Fruit fly (Drosophila melanogaster) whole organism, embryonic: ENCODE data around the gene raptor.
A peak's percentile ranks its signal among the peaks of the same experiment; 100 is the strongest.

ENCODE experiments used
- Abd-B ChIP-seq: fragments of 200-800 bp; sonication (Bioruptor generic); optimal IDR thresholded peaks from 2 replicates; lab custom pipeline; 2018; ENCODE audit warnings: missing biosample characterization, mild to moderate bottlenecking, missing genetic modification characterization, moderate library complexity
- C15 ChIP-seq: fragments of 200-800 bp; sonication (Bioruptor generic); IDR thresholded peaks from 3 replicates; pipeline ENCODE4 v1.3.6; 2022; ENCODE audit warnings: missing biosample characterization, missing genetic modification characterization
- CG11085 ChIP-seq: fragments of 200-800 bp; sonication (Bioruptor generic); IDR thresholded peaks from 2 replicates; pipeline ENCODE4 v1.3.6; 2022; ENCODE audit warnings: missing biosample characterization, missing genetic modification characterization
- CG11093 ChIP-seq: fragments of 200-800 bp; sonication (Bioruptor generic); IDR thresholded peaks from 3 replicates; pipeline ENCODE4 v1.3.6; 2022; ENCODE audit warnings: missing biosample characterization, missing genetic modification characterization
- CG11696 ChIP-seq: fragments of 200-800 bp; sonication (Bioruptor generic); IDR thresholded peaks from 2 replicates; pipeline ENCODE4 v1.3.6; 2022; ENCODE audit warnings: missing biosample characterization, missing genetic modification characterization
- CG1233 ChIP-seq: fragments of 200-800 bp; sonication (Bioruptor generic); optimal IDR thresholded peaks from 4 replicates; lab custom pipeline; 2018; ENCODE audit warnings: missing biosample characterization, mild to moderate bottlenecking, missing genetic modification characterization
- CG17912 ChIP-seq: fragments of 200-800 bp; sonication (Bioruptor generic); optimal IDR thresholded peaks from 2 replicates; lab custom pipeline; 2018; ENCODE audit warnings: missing biosample characterization, mild to moderate bottlenecking, missing genetic modification characterization
- CG18011 ChIP-seq: fragments of 200-800 bp; sonication (Bioruptor generic); optimal IDR thresholded peaks from 2 replicates; lab custom pipeline; 2017; ENCODE audit warnings: missing biosample characterization, missing genetic modification characterization, mild to moderate bottlenecking, moderate library complexity, missing genotype
- CG2889 ChIP-seq: fragments of 200-800 bp; sonication (Bioruptor generic); IDR thresholded peaks from 3 replicates; pipeline ENCODE4 v1.3.6; 2022; ENCODE audit warnings: missing biosample characterization, missing genetic modification characterization
- CG30020 ChIP-seq: fragments of 200-800 bp; optimal IDR thresholded peaks from 2 replicates; lab custom pipeline; 2019; ENCODE audit warnings: missing biosample characterization, mild to moderate bottlenecking, missing genetic modification characterization, moderate library complexity
- CG3065 ChIP-seq: fragments of 200-800 bp; sonication (Bioruptor generic); optimal IDR thresholded peaks from 2 replicates; lab custom pipeline; 2016; ENCODE audit warnings: missing biosample characterization, missing genetic modification characterization
- CG34224 ChIP-seq: fragments of 200-800 bp; sonication (Bioruptor generic); IDR thresholded peaks from 3 replicates; pipeline ENCODE4 v1.3.6; 2022; ENCODE audit warnings: missing biosample characterization, missing genetic modification characterization; ENCODE audit not compliant: partially characterized antibody
- CG42726 ChIP-seq: fragments of 200-800 bp; sonication (Bioruptor generic); IDR thresholded peaks from 2 replicates; pipeline ENCODE4 v1.3.6; 2022; ENCODE audit warnings: missing biosample characterization, missing genetic modification characterization; ENCODE audit not compliant: partially characterized antibody
- CG4328 ChIP-seq: fragments of 200-800 bp; sonication (Bioruptor generic); optimal IDR thresholded peaks from 3 replicates; lab custom pipeline; 2017; ENCODE audit warnings: missing biosample characterization, missing genetic modification reagents, missing genetic modification characterization
- CG4360 ChIP-seq: fragments of 200-800 bp; sonication (Bioruptor generic); IDR thresholded peaks from 2 replicates; pipeline ENCODE4 v1.3.6; 2022; ENCODE audit warnings: missing biosample characterization, missing genetic modification characterization
- CG4707 ChIP-seq: fragments of 200-800 bp; sonication (Bioruptor generic); optimal IDR thresholded peaks from 2 replicates; lab custom pipeline; 2018; ENCODE audit warnings: missing biosample characterization, mild to moderate bottlenecking, missing genetic modification characterization, moderate library complexity
- CG5180 ChIP-seq: fragments of 200-800 bp; sonication (Bioruptor generic); optimal IDR thresholded peaks from 3 replicates; lab custom pipeline; 2017; ENCODE audit warnings: missing biosample characterization, missing genetic modification characterization, mild to moderate bottlenecking, moderate library complexity, missing genetic modification reagents
- CG7839 ChIP-seq: fragments of 200-800 bp; sonication (Bioruptor generic); optimal IDR thresholded peaks from 3 replicates; lab custom pipeline; 2018; ENCODE audit warnings: missing biosample characterization, mild to moderate bottlenecking, missing genetic modification characterization, moderate library complexity
- CG9215 ChIP-seq: fragments of 200-800 bp; sonication (Bioruptor generic); IDR thresholded peaks from 2 replicates; pipeline ENCODE4 v1.3.6; 2022; ENCODE audit warnings: missing biosample characterization, missing genetic modification characterization
- Dfd ChIP-seq, 2 experiments: fragments of >200 bp; optimal IDR thresholded peaks; 2 replicates each; lab custom pipeline; 2017; ENCODE audit warnings: missing biosample characterization in 2 of 2, missing genetic modification characterization in 2 of 2
- H2.0 ChIP-seq: fragments of 200-800 bp; sonication (Bioruptor generic); IDR thresholded peaks from 2 replicates; pipeline ENCODE4 v1.3.6; 2022; ENCODE audit warnings: missing biosample characterization, missing genetic modification characterization
- HHEX ChIP-seq: fragments of 200-800 bp; sonication (Bioruptor generic); optimal IDR thresholded peaks from 3 replicates; lab custom pipeline; 2017; ENCODE audit warnings: missing biosample characterization, mild to moderate bottlenecking, missing genetic modification characterization, missing genetic modification reagents
- MTF-1 ChIP-seq: fragments of 200-800 bp; sonication (Bioruptor generic); optimal IDR thresholded peaks from 2 replicates; lab custom pipeline; 2018; ENCODE audit warnings: missing biosample characterization, mild to moderate bottlenecking, missing genetic modification characterization, borderline replicate concordance
- Mes4 ChIP-seq: fragments of 200-800 bp; sonication (Bioruptor generic); optimal IDR thresholded peaks from 2 replicates; lab custom pipeline; 2016; ENCODE audit warnings: missing biosample characterization, missing genetic modification characterization
- Rx ChIP-seq: fragments of 200-800 bp; sonication (Bioruptor generic); IDR thresholded peaks from 2 replicates; pipeline ENCODE4 v1.3.6; 2022; ENCODE audit warnings: missing biosample characterization, missing genetic modification characterization
- Six4 ChIP-seq: fragments of 200-800 bp; sonication (Bioruptor generic); optimal IDR thresholded peaks from 2 replicates; lab custom pipeline; 2016; ENCODE audit warnings: missing biosample characterization, missing genetic modification characterization
- Sry-β ChIP-seq: fragments of 200-800 bp; sonication (Bioruptor generic); optimal IDR thresholded peaks from 2 replicates; lab custom pipeline; 2018; ENCODE audit warnings: missing biosample characterization, mild to moderate bottlenecking, missing genetic modification characterization, moderate library complexity
- ash1 ChIP-seq: fragments of 200-800 bp; sonication (Bioruptor generic); optimal IDR thresholded peaks from 2 replicates; lab custom pipeline; 2018; ENCODE audit warnings: missing biosample characterization, mild to moderate bottlenecking, missing genetic modification characterization
- bowl ChIP-seq: fragments of 200-800 bp; sonication (Bioruptor generic); IDR thresholded peaks from 2 replicates; pipeline ENCODE4 v1.3.6; 2022; ENCODE audit warnings: missing biosample characterization, missing genetic modification characterization
- br ChIP-seq: fragments of >200 bp; optimal IDR thresholded peaks from 2 replicates; lab custom pipeline; 2017
- cas ChIP-seq: fragments of 200-800 bp; sonication (Bioruptor generic); IDR thresholded peaks from 2 replicates; pipeline ENCODE4 v1.3.6; 2022; ENCODE audit warnings: missing biosample characterization, missing genetic modification characterization
- chif ChIP-seq, 2 experiments: fragments of 200-800 bp; sonication (Bioruptor generic); optimal IDR thresholded peaks; 3 replicates each; lab custom pipeline; 2016; ENCODE audit warnings: missing biosample characterization in 2 of 2, missing genetic modification characterization in 2 of 2
- croc ChIP-seq: fragments of 200-800 bp; sonication (Bioruptor generic); conservative IDR thresholded peaks from 3 replicates; pipeline ENCODE4 v1.3.6; 2022; ENCODE audit warnings: missing biosample characterization, missing genetic modification characterization
- dm ChIP-seq: fragments of 200-800 bp; sonication (Bioruptor generic); optimal IDR thresholded peaks from 3 replicates; lab custom pipeline; 2016; ENCODE audit warnings: missing biosample characterization, missing genetic modification characterization
- en ChIP-seq: fragments of 200-800 bp; sonication (Bioruptor generic); optimal IDR thresholded peaks from 2 replicates; lab custom pipeline; 2016; ENCODE audit warnings: missing biosample characterization, missing genetic modification characterization
- fd102C ChIP-seq: fragments of 200-800 bp; sonication (Bioruptor generic); optimal IDR thresholded peaks from 2 replicates; lab custom pipeline; 2018; ENCODE audit warnings: missing biosample characterization, mild to moderate bottlenecking, missing genetic modification characterization, moderate library complexity
- gt ChIP-seq: fragments of 200-800 bp; sonication (Bioruptor generic); IDR thresholded peaks from 2 replicates; pipeline ENCODE4 v1.3.6; 2022; ENCODE audit warnings: missing biosample characterization, missing genetic modification characterization
- h ChIP-seq: fragments of >200 bp; optimal IDR thresholded peaks from 2 replicates; lab custom pipeline; 2017
- maf-S ChIP-seq: fragments of 200-800 bp; sonication (Bioruptor generic); optimal IDR thresholded peaks from 2 replicates; lab custom pipeline; 2016; ENCODE audit warnings: missing biosample characterization, missing genetic modification characterization
- pros ChIP-seq: fragments of 200-800 bp; sonication (Bioruptor generic); optimal IDR thresholded peaks from 3 replicates; lab custom pipeline; 2019; ENCODE audit warnings: missing biosample characterization, mild to moderate bottlenecking, missing genetic modification characterization, moderate library complexity
- psq ChIP-seq: fragments of 200-800 bp; sonication (Bioruptor generic); optimal IDR thresholded peaks from 2 replicates; lab custom pipeline; 2017; ENCODE audit warnings: missing biosample characterization, missing genetic modification characterization
- ranshi ChIP-seq: fragments of 200-800 bp; sonication (Bioruptor generic); IDR thresholded peaks from 2 replicates; pipeline ENCODE4 v1.3.6; 2022; ENCODE audit warnings: missing biosample characterization, missing genetic modification characterization
- salm ChIP-seq: fragments of 200-800 bp; sonication (Bioruptor generic); optimal IDR thresholded peaks from 2 replicates; lab custom pipeline; 2018; ENCODE audit warnings: missing biosample characterization, mild to moderate bottlenecking, missing genetic modification characterization
- schlank ChIP-seq: fragments of 200-800 bp; sonication (Bioruptor generic); optimal IDR thresholded peaks from 2 replicates; lab custom pipeline; 2018; ENCODE audit warnings: missing biosample characterization, mild to moderate bottlenecking, missing genetic modification characterization
- unc-4 ChIP-seq: fragments of 200-800 bp; sonication (Bioruptor generic); IDR thresholded peaks from 2 replicates; pipeline ENCODE4 v1.3.6; 2022; ENCODE audit warnings: missing biosample characterization, missing genetic modification characterization; ENCODE audit not compliant: partially characterized antibody
- vvl ChIP-seq: fragments of 200-800 bp; sonication (Bioruptor generic); IDR thresholded peaks from 2 replicates; pipeline ENCODE4 v1.3.6; 2022; ENCODE audit warnings: missing biosample characterization, missing genetic modification characterization
- z ChIP-seq: fragments of 200-800 bp; sonication (Bioruptor generic); IDR thresholded peaks from 3 replicates; pipeline ENCODE4 v1.3.6; 2022; ENCODE audit warnings: missing biosample characterization, missing genetic modification characterization
- zfh2 ChIP-seq: fragments of 200-800 bp; sonication (Bioruptor generic); optimal IDR thresholded peaks from 2 replicates; lab custom pipeline; 2016; ENCODE audit warnings: missing biosample characterization, missing genetic modification characterization

The raptor gene

DNA sequence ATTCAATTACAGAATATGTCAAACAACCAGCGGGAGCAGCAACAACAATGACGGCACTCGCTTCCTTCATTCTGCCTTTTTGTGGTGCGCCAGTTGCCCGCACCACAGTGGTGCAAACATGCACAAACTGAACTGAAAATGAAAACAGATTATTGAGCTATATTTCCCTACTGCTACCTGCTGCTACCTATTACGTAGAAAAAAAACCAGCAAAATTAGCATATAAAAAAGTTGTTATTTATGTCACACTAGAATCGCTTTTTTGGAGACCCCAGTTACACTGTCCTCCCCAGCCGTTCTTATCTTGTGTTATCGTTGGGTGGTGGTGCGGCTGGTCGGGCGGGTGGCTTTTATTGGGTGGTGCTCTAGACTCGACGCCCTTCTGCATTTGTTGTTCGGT, 7.6 kb upstream of the raptor start (continued):
- TF ChIP-seq CG3065 (peak; percentile 34), schlank (tag; lab: Kevin White, UChicago) (peak; percentile 18), CG1233 (GFP tag; lab: Kevin White, UChicago) (peak; percentile 73), HHEX (GFP tag; lab: Kevin White, UChicago) (peak; percentile 82), Six4 (GFP tag; lab: Kevin White, UChicago) (peak; percentile 65), CG11085 (GFP tag; lab: Robert Waterston, UW) (peak; percentile 59), Rx (peak; percentile 84), z (GFP tag; lab: Robert Waterston, UW) (no peak), CG4328 (GFP tag; lab: Kevin White, UChicago) (no peak), zfh2 (GFP tag; lab: Kevin White, UChicago) (peak; percentile 59), H2.0 (peak; percentile 87), CG34224 (no peak), CG42726 (GFP tag; lab: Robert Waterston, UW) (no peak), CG9215 (GFP tag; lab: Robert Waterston, UW) (peak; percentile 78), salm (tag; lab: Kevin White, UChicago) (peak; percentile 30), CG30020 (no peak), CG4360 (GFP tag; lab: Robert Waterston, UW) (peak; percentile 50), bowl (GFP tag; lab: Robert Waterston, UW) (peak; percentile 73), C15 (GFP tag; lab: Robert Waterston, UW) (peak; percentile 80; the same call in 2 of the 3 replicates), Abd-B (GFP tag; lab: Kevin White, UChicago) (peak; percentile 54), gt (peak; percentile 66; the same call in 1 of the 2 replicates), Dfd (GFP tag; optimal IDR thresholded peaks at IDR 0.05; lab: Kevin White, UChicago) (no peak), chif (GFP tag; optimal IDR thresholded peaks at IDR 0.05; lab: Kevin White, UChicago) (peak; percentile 76 to 78), br (no peak), ranshi (GFP tag; lab: Robert Waterston, UW) (peak; percentile 87), CG17912 (GFP tag; lab: Kevin White, UChicago) (no peak), CG7839 (tag; lab: Kevin White, UChicago) (peak; percentile 88), psq (peak; percentile 41), fd102C (GFP tag; lab: Kevin White, UChicago) (no peak), cas (GFP tag; lab: Robert Waterston, UW) (no peak), CG18011 (GFP tag; lab: Kevin White, UChicago) (peak; percentile 18), unc-4 (GFP tag; lab: Robert Waterston, UW) (no peak), en (GFP tag; lab: Kevin White, UChicago) (peak; percentile 60), CG4707 (GFP tag; lab: Kevin White, UChicago) (peak; percentile 15), MTF-1 (GFP tag; lab: Kevin White, UChicago) (peak; percentile 38), CG5180 (GFP tag; lab: Kevin White, UChicago) (peak; percentile 51), pros (no peak), ash1 (GFP tag; lab: Kevin White, UChicago) (no peak), CG11093 (GFP tag; lab: Robert Waterston, UW) (peak; percentile 79; the same call in 2 of the 3 replicates), dm (GFP tag; lab: Kevin White, UChicago) (peak; percentile 46), Mes4 (peak; percentile 70), CG2889 (peak; percentile 87), h (no peak), Sry-β (GFP tag; lab: Kevin White, UChicago) (no peak), CG11696 (peak; percentile 84), croc (GFP tag; lab: Robert Waterston, UW) (peak; percentile 72), vvl (GFP tag; lab: Robert Waterston, UW) (peak; percentile 96), maf-S (GFP tag; lab: Kevin White, UChicago) (peak; percentile 51)
